Worm (Caenorhabditis elegans): ENCODE measurements around the gene ppm-1.A.

- TF ChIP-seq snpc-4 (tag; optimal IDR thresholded peaks at IDR 0.05) (no peak), ztf-11 (tag; optimal IDR thresholded peaks at IDR 0.05) (no peak), bed-3 (GFP tag; optimal IDR thresholded peaks at IDR 0.05) (no peak), zip-8 (tag; optimal IDR thresholded peaks at IDR 0.05) (no peak), unc-39 (tag; optimal IDR thresholded peaks at IDR 0.05) (no peak), mls-2 (tag; optimal IDR thresholded peaks at IDR 0.05) (no peak)
These were observed 39.5 kb downstream of the ppm-1.A start, which contains the start of gene C35A5.4 for ce11 chrV:10496733-10497132.

Data from whole organism, mixed stage, embryonic.